Worm (Caenorhabditis elegans) whole organism, L3 larva: ENCODE measurements around the gene cest-8.

Experiments used
- ceh-28 ChIP-seq: fragments of 150-350 bp; optimal IDR thresholded peaks from 2 replicates; lab custom pipeline; 2014; ENCODE audit warnings: missing biosample characterization, missing genetic modification reagents, missing genetic modification characterization
- egl-27 ChIP-seq: sonication (generic microtip); optimal IDR thresholded peaks from 4 replicates; lab custom pipeline; 2017; ENCODE audit warnings: missing biosample characterization, missing genetic modification reagents, missing genetic modification characterization
- elt-1 ChIP-seq: fragments of 150-350 bp; optimal IDR thresholded peaks from 2 replicates; lab custom pipeline; 2014; ENCODE audit warnings: missing biosample characterization, missing genetic modification characterization
- hmg-11 ChIP-seq: sonication (generic microtip); optimal IDR thresholded peaks from 2 replicates; lab custom pipeline; 2016; ENCODE audit warnings: missing genetic modification characterization, missing compliant biosample characterization
- mdl-1 ChIP-seq: fragments of 150-350 bp; optimal IDR thresholded peaks from 2 replicates; lab custom pipeline; 2014; ENCODE audit warnings: missing biosample characterization, missing genetic modification characterization

DNA sequence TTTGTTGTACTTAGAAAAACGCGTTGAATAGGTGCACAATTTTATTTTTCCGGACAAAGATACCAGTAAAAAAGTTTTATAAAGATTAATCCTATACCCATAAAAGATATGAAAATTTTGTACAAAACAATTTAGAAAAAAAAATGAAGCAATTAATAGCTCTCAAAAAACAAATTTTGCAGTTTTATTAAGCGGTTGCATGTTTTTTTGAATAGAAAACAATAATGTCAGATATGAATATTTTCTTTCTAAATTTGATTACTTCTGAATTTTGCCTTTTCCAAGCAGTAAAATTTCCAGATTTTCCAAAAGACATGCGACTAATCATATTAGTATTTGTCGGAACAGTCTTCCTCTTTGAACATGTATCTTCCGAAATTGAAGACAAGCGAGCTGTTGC lies 2.5 kb upstream of the cest-8 start, which contains the start of gene C23H4.8:
- no peak for TF ChIP-seq egl-27
- no peak for TF ChIP-seq mdl-1 (tag; lab: Kevin White, UChicago)
- no peak for TF ChIP-seq hmg-11 (tag; lab: Kevin White, UChicago)
- no peak for TF ChIP-seq elt-1 (tag; lab: Kevin White, UChicago)
- no peak for TF ChIP-seq ceh-28 (tag; lab: Kevin White, UChicago)
